Worm (Caenorhabditis elegans) whole organism, L2 larva: ENCODE results near the gene C14E2.6.

Experiments
- fos-1 ChIP-seq: fragments of 150-350 bp; optimal IDR thresholded peaks from 2 replicates; lab custom pipeline; 2014; ENCODE audit warnings: missing biosample characterization, missing genetic modification characterization
- nhr-77 ChIP-seq: fragments of 150-350 bp; optimal IDR thresholded peaks from 2 replicates; lab custom pipeline; 2014; ENCODE audit warnings: missing biosample characterization, missing genetic modification characterization
- zag-1 ChIP-seq: fragments of 150-350 bp; optimal IDR thresholded peaks from 2 replicates; lab custom pipeline; 2014; ENCODE audit warnings: missing biosample characterization, missing genetic modification characterization

ce11 chrX:1864946-1865345 is 35.1 kb upstream of the C14E2.6 start, which contains the start of gene tbx-41:
- TF ChIP-seq fos-1 (tag; lab: Kevin White, UChicago): no peak
- TF ChIP-seq zag-1: no peak
- TF ChIP-seq nhr-77 (tag; lab: Kevin White, UChicago): no peak
